Fruit fly (Drosophila melanogaster): ENCODE measurements around the gene CG42750.
A peak's percentile ranks its signal among the peaks of the same experiment; 100 is the strongest.

CG42750 gene

DNA sequence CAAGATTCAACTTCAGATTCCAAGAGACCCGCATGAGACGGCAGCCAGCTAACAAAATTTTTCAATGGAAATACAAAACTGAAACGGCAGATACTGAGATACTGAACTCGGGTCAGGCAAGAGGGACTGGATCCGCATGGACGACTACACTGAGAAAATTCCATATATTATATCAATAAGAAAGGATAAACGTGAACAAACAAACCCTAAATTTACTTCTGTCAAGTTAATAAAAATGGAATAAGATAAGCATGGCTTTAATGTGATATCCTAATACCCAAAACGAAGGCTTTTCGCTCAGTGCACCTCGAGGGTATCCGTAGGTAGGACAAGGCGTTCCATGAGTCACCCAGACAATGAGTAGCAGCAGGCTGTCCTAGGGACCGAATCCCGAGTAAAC, 130.3 kb downstream of the CG42750 start (continued):
- peak; percentile 57 for TF ChIP-seq CG9817 (tag; optimal IDR thresholded peaks at IDR 0.05)
- TF ChIP-seq Gsc (GFP tag; IDR thresholded peaks at IDR 0.05), result peak; percentile 72; the same call in 1 of the 2 replicates
- peak; percentile 83 for TF ChIP-seq org-1 (GFP tag; optimal IDR thresholded peaks at IDR 0.05)
- peak; percentile 65 for TF ChIP-seq odd (GFP tag; optimal IDR thresholded peaks at IDR 0.05)
- TF ChIP-seq dmrt11E (tag; optimal IDR thresholded peaks at IDR 0.05), result peak; percentile 98
- peak; percentile 43 for TF ChIP-seq CG13894 (tag; optimal IDR thresholded peaks at IDR 0.05)
- TF ChIP-seq CG3995 (GFP tag; optimal IDR thresholded peaks at IDR 0.05), result no peak
- peak; percentile 74 for TF ChIP-seq CG15479 (GFP tag; optimal IDR thresholded peaks at IDR 0.05)
- peak; percentile 88 for TF ChIP-seq CG7271 (tag; optimal IDR thresholded peaks at IDR 0.05)
- peak; percentile 50 for TF ChIP-seq gcm2 (GFP tag; optimal IDR thresholded peaks at IDR 0.05)
- TF ChIP-seq CG7556 (GFP tag; optimal IDR thresholded peaks at IDR 0.05), result peak; percentile 83
- TF ChIP-seq grau (tag; optimal IDR thresholded peaks at IDR 0.05), result peak; percentile 83
- TF ChIP-seq lov (optimal IDR thresholded peaks at IDR 0.05), result no peak
- peak; percentile 88 for TF ChIP-seq lov (GFP tag; IDR thresholded peaks at IDR 0.05)
- TF ChIP-seq E2f2 (GFP tag; IDR thresholded peaks at IDR 0.05), result peak; percentile 47; the same call in 1 of the 2 replicates
- peak; percentile 71 for TF ChIP-seq CG13424 (tag; optimal IDR thresholded peaks at IDR 0.05)
- peak; percentile 75 for TF ChIP-seq CG14441 (GFP tag; IDR thresholded peaks at IDR 0.05)
- peak; percentile 78 for TF ChIP-seq CG18476 (GFP tag; optimal IDR thresholded peaks at IDR 0.05)
- TF ChIP-seq eyg (GFP tag; optimal IDR thresholded peaks at IDR 0.05), result no peak
- TF ChIP-seq CG2678 (tag; optimal IDR thresholded peaks at IDR 0.05), result peak; percentile 79
- no peak for TF ChIP-seq CkIIα-i1 (GFP tag; IDR thresholded peaks at IDR 0.05)
- peak; percentile 69 for TF ChIP-seq CG12219 (GFP tag; optimal IDR thresholded peaks at IDR 0.05)
- peak; percentile 88 for TF ChIP-seq jumu (GFP tag; optimal IDR thresholded peaks at IDR 0.05)
- TF ChIP-seq CG6654 (GFP tag; optimal IDR thresholded peaks at IDR 0.05), result peak; percentile 57
- TF ChIP-seq ac (GFP tag; optimal IDR thresholded peaks at IDR 0.05), result peak; percentile 95
- no peak for TF ChIP-seq p53 (GFP tag; optimal IDR thresholded peaks at IDR 0.05)
- TF ChIP-seq CG9876 (GFP tag; optimal IDR thresholded peaks at IDR 0.05), result peak; percentile 73
- TF ChIP-seq Hr78 (GFP tag; optimal IDR thresholded peaks at IDR 0.05), result peak in 1 of 2 experiments; percentile 60
- peak; percentile 76 for TF ChIP-seq CG17359 (tag; optimal IDR thresholded peaks at IDR 0.05)
- peak; percentile 98 for TF ChIP-seq fd102C (GFP tag; optimal IDR thresholded peaks at IDR 0.05)
- TF ChIP-seq CG13624 (GFP tag; optimal IDR thresholded peaks at IDR 0.05), result peak; percentile 79
- TF ChIP-seq kah (GFP tag; optimal IDR thresholded peaks at IDR 0.05), result peak; percentile 43
- TF ChIP-seq Ptx1 (GFP tag; IDR thresholded peaks at IDR 0.05), result peak; percentile 81
- TF ChIP-seq CG10267 (tag; optimal IDR thresholded peaks at IDR 0.05), result peak; percentile 89
- TF ChIP-seq Sry-β (GFP tag; optimal IDR thresholded peaks at IDR 0.05), result no peak
- peak; percentile 96 for TF ChIP-seq CG2712 (tag; optimal IDR thresholded peaks at IDR 0.05)
- TF ChIP-seq crp (GFP tag; optimal IDR thresholded peaks at IDR 0.05), result peak in 1 of 2 experiments; percentile 35
- TF ChIP-seq Spps (tag; optimal IDR thresholded peaks at IDR 0.05), result peak; percentile 84
- peak; percentile 48 for TF ChIP-seq tap (tag; optimal IDR thresholded peaks at IDR 0.05)
- peak; percentile 57 for TF ChIP-seq HmgZ (tag; optimal IDR thresholded peaks at IDR 0.05)
- peak; percentile 84 for TF ChIP-seq CG6813 (GFP tag; optimal IDR thresholded peaks at IDR 0.05)
- TF ChIP-seq CG11398 (GFP tag; optimal IDR thresholded peaks at IDR 0.05), result peak; percentile 79
- peak; percentile 47; the same call in 1 of the 2 replicates for TF ChIP-seq dati (GFP tag; IDR thresholded peaks at IDR 0.05)
- TF ChIP-seq CG8765 (GFP tag; IDR thresholded peaks at IDR 0.05), result peak; percentile 94
- TF ChIP-seq Sox102F (GFP tag; optimal IDR thresholded peaks at IDR 0.05), result peak; percentile 78
- TF ChIP-seq CG6272 (GFP tag; IDR thresholded peaks at IDR 0.05), result peak; percentile 62; the same call in 1 of the 2 replicates
- peak in 1 of 3 experiments; percentile 94 for TF ChIP-seq lola (GFP tag; optimal IDR thresholded peaks at IDR 0.05)
- peak; percentile 74 for TF ChIP-seq crc (GFP tag; optimal IDR thresholded peaks at IDR 0.05)
- peak; percentile 86 for TF ChIP-seq gsb-n (tag; optimal IDR thresholded peaks at IDR 0.05)
- TF ChIP-seq CG15073 (GFP tag; optimal IDR thresholded peaks at IDR 0.05), result peak; percentile 48

All from whole organism, embryonic.